Worm (Caenorhabditis elegans): Measurements from ENCODE around the gene egl-36.

- TF ChIP-seq nhr-120 (GFP tag; IDR thresholded peaks at IDR 0.05) (no peak), him-1 (tag; optimal IDR thresholded peaks at IDR 0.05) (no peak), dpff-1 (tag; optimal IDR thresholded peaks at IDR 0.05) (no peak), F23B12.7 (tag; optimal IDR thresholded peaks at IDR 0.05; ENCODE audit: insufficient read depth) (no peak), ztf-6 (GFP tag; IDR thresholded peaks at IDR 0.05) (no peak), lsl-1 (GFP tag; optimal IDR thresholded peaks at IDR 0.05) (no peak)
These were observed 39.9 kb upstream of the egl-36 start for ce11 chrX:10694248-10694647.
